Worm (Caenorhabditis elegans) whole organism, early embryonic: Measurements from ENCODE around the gene mrpl-36.

ENCODE experiments used
- B0310.2 ChIP-seq: sonication (generic microtip); optimal IDR thresholded peaks from 2 replicates; lab custom pipeline; 2016; ENCODE audit warnings: mild to moderate bottlenecking, missing genetic modification characterization, missing compliant biosample characterization
- aly-1 ChIP-seq: sonication (generic microtip); optimal IDR thresholded peaks from 2 replicates; lab custom pipeline; 2016; ENCODE audit warnings: missing genetic modification characterization, missing compliant biosample characterization
- ama-1 ChIP-seq: fragments of 150-350 bp; optimal IDR thresholded peaks from 2 replicates; lab custom pipeline; 2014
- ceh-13 ChIP-seq: fragments of 200-800 bp; sonication (Bioruptor generic); optimal IDR thresholded peaks from 2 replicates; lab custom pipeline; 2018; ENCODE audit warnings: mild to moderate bottlenecking, missing genetic modification characterization, missing compliant biosample characterization
- ets-7 ChIP-seq: sonication (generic microtip); optimal IDR thresholded peaks from 2 replicates; lab custom pipeline; 2016; ENCODE audit warnings: missing genotype, missing genetic modification characterization, missing compliant biosample characterization
- flt-1 ChIP-seq: fragments of 200-800 bp; sonication (Bioruptor generic); IDR thresholded peaks from 2 replicates; pipeline ENCODE4 v1.3.6; 2022; ENCODE audit warnings: missing genetic modification characterization, missing compliant biosample characterization
- hmbx-1 ChIP-seq: sonication (generic microtip); optimal IDR thresholded peaks from 2 replicates; lab custom pipeline; 2016; ENCODE audit warnings: mild to moderate bottlenecking, missing genetic modification characterization, missing compliant biosample characterization
- scrt-1 ChIP-seq: fragments of 200-800 bp; sonication (Bioruptor generic); IDR thresholded peaks from 2 replicates; pipeline ENCODE4 v1.3.6; 2022; ENCODE audit warnings: missing genetic modification characterization, missing compliant biosample characterization
- sea-1 ChIP-seq: fragments of 200-800 bp; sonication (Bioruptor generic); conservative IDR thresholded peaks from 2 replicates; pipeline ENCODE4 v1.3.6; 2022; ENCODE audit warnings: missing genetic modification characterization, missing compliant biosample characterization

DNA sequence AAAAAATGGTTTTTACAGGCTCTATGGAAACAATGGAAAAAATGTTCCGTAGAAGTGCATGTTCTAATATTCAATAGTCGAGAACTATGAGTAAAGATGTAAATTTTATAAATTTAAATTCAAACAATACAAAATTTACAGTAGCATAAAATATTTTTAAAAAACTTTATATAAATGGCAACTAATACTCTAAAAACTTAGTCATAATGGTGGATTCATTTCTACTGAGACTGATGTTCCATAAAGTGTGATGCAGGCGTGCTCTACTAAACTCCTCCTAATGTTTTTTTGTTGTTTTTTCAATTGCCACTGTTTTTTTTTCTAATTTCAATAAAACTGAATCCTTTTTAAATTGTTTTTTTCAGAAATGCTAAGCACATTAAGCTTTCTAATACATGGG is 39.7 kb downstream of the mrpl-36 start, which contains the start of gene gtap-2:
- TF ChIP-seq sea-1 (no peak), scrt-1 (GFP tag; lab: Robert Waterston, UW) (no peak), ceh-13 (GFP tag; lab: Kevin White, UChicago) (no peak), hmbx-1 (no peak), aly-1 (tag; lab: Kevin White, UChicago) (no peak), B0310.2 (tag; lab: Kevin White, UChicago) (no peak), ets-7 (tag; lab: Kevin White, UChicago) (no peak), flt-1 (GFP tag; lab: Robert Waterston, UW) (no peak), ama-1 (lab: Kevin White, UChicago) (no peak)
